Worm (Caenorhabditis elegans) whole organism, L2 larva: ENCODE results near the gene fbxb-1.

Experiments
- C34F6.9 ChIP-seq: fragments of 150-350 bp; optimal IDR thresholded peaks from 2 replicates; lab custom pipeline; 2014; ENCODE audit warnings: missing biosample characterization, missing genetic modification characterization
- F13H6.1 ChIP-seq: sonication (generic microtip); optimal IDR thresholded peaks from 2 replicates; lab custom pipeline; 2016; ENCODE audit warnings: missing genetic modification characterization, missing compliant biosample characterization
- R02D3.7 ChIP-seq: fragments of 150-350 bp; optimal IDR thresholded peaks from 2 replicates; lab custom pipeline; 2014; ENCODE audit warnings: missing biosample characterization, missing genetic modification characterization
- ZK546.5 ChIP-seq: sonication (generic microtip); optimal IDR thresholded peaks from 2 replicates; lab custom pipeline; 2017; ENCODE audit warnings: missing biosample characterization, missing genetic modification characterization
- alr-1 ChIP-seq: fragments of 150-350 bp; optimal IDR thresholded peaks from 2 replicates; lab custom pipeline; 2014; ENCODE audit warnings: missing biosample characterization, missing genetic modification characterization
- aly-2 ChIP-seq: fragments of 150-350 bp; optimal IDR thresholded peaks from 2 replicates; lab custom pipeline; 2014; ENCODE audit warnings: missing biosample characterization, missing genetic modification characterization
- ceh-82 ChIP-seq: fragments of 150-350 bp; optimal IDR thresholded peaks from 2 replicates; lab custom pipeline; 2014; ENCODE audit warnings: missing biosample characterization, missing genetic modification characterization
- dmd-4 ChIP-seq: sonication (generic microtip); optimal IDR thresholded peaks from 2 replicates; lab custom pipeline; 2017; ENCODE audit warnings: missing biosample characterization, missing genetic modification characterization
- elt-1 ChIP-seq: fragments of 150-350 bp; optimal IDR thresholded peaks from 2 replicates; lab custom pipeline; 2014; ENCODE audit warnings: missing biosample characterization, missing genetic modification characterization
- elt-3 ChIP-seq: sonication (generic microtip); optimal IDR thresholded peaks from 2 replicates; lab custom pipeline; 2017; ENCODE audit warnings: missing biosample characterization, missing genetic modification characterization
- fos-1 ChIP-seq: fragments of 150-350 bp; optimal IDR thresholded peaks from 2 replicates; lab custom pipeline; 2014; ENCODE audit warnings: missing biosample characterization, missing genetic modification characterization
- gmeb-1 ChIP-seq: fragments of 150-350 bp; optimal IDR thresholded peaks from 2 replicates; lab custom pipeline; 2014; ENCODE audit warnings: missing biosample characterization, missing genetic modification characterization
- mdl-1 ChIP-seq, 2 experiments: fragments of 150-350 bp in 1 of 2; sonication (generic microtip) in 1 of 2; optimal IDR thresholded peaks; 2 replicates each; lab custom pipeline; 2017; ENCODE audit warnings: missing biosample characterization in 2 of 2, missing genetic modification characterization in 2 of 2
- nhr-10 ChIP-seq: sonication (generic microtip); optimal IDR thresholded peaks from 2 replicates; lab custom pipeline; 2017; ENCODE audit warnings: missing biosample characterization, missing genetic modification characterization
- nhr-12 ChIP-seq: fragments of 150-350 bp; optimal IDR thresholded peaks from 2 replicates; lab custom pipeline; 2014; ENCODE audit warnings: missing biosample characterization, missing genetic modification characterization
- nhr-129 ChIP-seq: fragments of 150-350 bp; optimal IDR thresholded peaks from 2 replicates; lab custom pipeline; 2014; ENCODE audit warnings: missing biosample characterization, missing genetic modification characterization
- nhr-21 ChIP-seq: fragments of 150-350 bp; optimal IDR thresholded peaks from 2 replicates; lab custom pipeline; 2014; ENCODE audit warnings: missing biosample characterization, missing genetic modification characterization
- nhr-6 ChIP-seq: fragments of 150-350 bp; optimal IDR thresholded peaks from 2 replicates; lab custom pipeline; 2014; ENCODE audit warnings: missing biosample characterization, missing genetic modification characterization
- peb-1 ChIP-seq: fragments of 150-350 bp; optimal IDR thresholded peaks from 2 replicates; lab custom pipeline; 2014; ENCODE audit warnings: missing biosample characterization, missing genetic modification characterization
- sem-4 ChIP-seq: fragments of 150-350 bp; optimal IDR thresholded peaks from 2 replicates; lab custom pipeline; 2014; ENCODE audit warnings: missing biosample characterization, missing genetic modification reagents, missing genetic modification characterization
- skn-1 ChIP-seq: sonication (generic microtip); optimal IDR thresholded peaks from 2 replicates; lab custom pipeline; 2017; ENCODE audit warnings: missing biosample characterization, missing genetic modification characterization
- snpc-4 ChIP-seq: fragments of 150-350 bp; optimal IDR thresholded peaks from 2 replicates; lab custom pipeline; 2014; ENCODE audit warnings: missing biosample characterization, missing genetic modification characterization
- unc-55 ChIP-seq: fragments of 150-350 bp; sonication (generic microtip); optimal IDR thresholded peaks from 3 replicates; lab custom pipeline; 2014; ENCODE audit warnings: missing biosample characterization, missing genetic modification reagents, missing genetic modification characterization
- ztf-4 ChIP-seq: fragments of 150-350 bp; optimal IDR thresholded peaks from 2 replicates; lab custom pipeline; 2014; ENCODE audit warnings: missing biosample characterization, missing genetic modification characterization

fbxb-1 gene

DNA sequence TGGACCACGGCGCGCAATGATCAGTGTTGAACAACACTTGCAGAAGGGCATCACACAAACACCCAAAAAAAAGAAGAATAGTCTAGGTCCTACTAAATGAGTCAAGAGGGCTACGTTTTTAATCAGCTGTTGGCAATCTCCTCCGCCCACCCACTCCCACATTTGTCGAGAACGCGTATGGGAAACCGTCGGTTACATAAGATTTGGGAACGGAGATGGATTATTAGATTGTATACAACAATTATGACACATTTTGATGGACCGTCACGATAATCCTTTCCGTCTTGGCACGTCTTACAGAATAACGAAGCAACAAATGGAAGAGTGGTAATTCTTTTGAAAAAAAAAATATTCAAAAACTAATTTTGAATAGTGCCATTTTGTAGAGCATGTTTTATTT, 45.8 kb downstream of the fbxb-1 start:
- TF ChIP-seq mdl-1 (tag; optimal IDR thresholded peaks at IDR 0.05; lab: Kevin White, UChicago) (no peak), fos-1 (no peak), C34F6.9 (tag; lab: Kevin White, UChicago) (no peak), ceh-82 (no peak), elt-3 (tag; lab: Kevin White, UChicago) (no peak), nhr-10 (tag; lab: Kevin White, UChicago) (no peak), elt-1 (no peak), aly-2 (tag; lab: Kevin White, UChicago) (no peak), gmeb-1 (tag; lab: Kevin White, UChicago) (no peak), snpc-4 (tag; lab: Kevin White, UChicago) (no peak), dmd-4 (no peak), ZK546.5 (tag; lab: Kevin White, UChicago) (no peak), ztf-4 (tag; lab: Kevin White, UChicago) (no peak), nhr-129 (tag; lab: Kevin White, UChicago) (no peak), R02D3.7 (tag; lab: Kevin White, UChicago) (no peak), unc-55 (GFP tag; lab: Kevin White, UChicago) (no peak)
- TF ChIP-seq, all 48 proteins: peak for 0

DNA sequence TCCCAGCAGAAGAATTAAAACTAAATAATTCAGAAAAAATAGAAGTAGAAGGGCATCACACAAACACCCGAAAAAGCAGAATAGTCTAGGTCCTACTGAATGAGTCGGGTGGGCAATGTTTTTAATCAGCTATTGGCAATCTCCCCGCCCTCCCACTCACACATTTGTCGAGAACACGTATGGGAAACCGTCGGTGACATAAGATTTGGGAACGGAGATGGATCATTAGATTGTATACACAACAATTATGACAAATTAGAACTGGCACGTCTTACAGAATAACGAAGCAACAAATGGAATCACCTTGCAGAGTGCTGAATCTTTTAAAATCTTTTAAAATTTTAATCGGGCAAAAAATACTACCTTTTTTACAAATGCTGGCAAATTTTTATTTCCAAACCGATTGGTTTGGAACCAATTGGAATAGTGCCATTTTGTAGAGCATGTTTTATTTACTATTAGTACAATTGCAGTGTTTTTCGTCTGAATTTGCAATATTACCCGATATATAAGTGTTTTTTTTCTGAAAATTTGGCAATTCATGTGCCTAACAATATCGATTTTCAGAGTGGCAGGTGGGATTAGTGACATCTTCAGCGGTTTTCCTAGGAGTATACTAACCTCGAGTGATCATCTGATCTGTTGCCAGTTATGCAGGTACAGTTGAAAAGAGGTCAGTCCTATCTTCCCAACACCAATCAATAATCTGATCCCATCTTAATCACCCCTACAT, 48.1 kb downstream of the fbxb-1 start, which contains the start of the genes F55C9.3 and fbxb-57:
TSS of gene F55C9.3 (minus strand) at position 101 of the 733 bp plus-strand sequence.
TSS of gene fbxb-57 (plus strand) at position 683 of the 733 bp plus-strand sequence.
- no peak for TF ChIP-seq nhr-129 (tag; lab: Kevin White, UChicago)
- no peak for TF ChIP-seq R02D3.7 (tag; lab: Kevin White, UChicago)
- no peak for TF ChIP-seq nhr-12
- no peak for TF ChIP-seq elt-3 (tag; lab: Kevin White, UChicago)
- TF ChIP-seq nhr-21 (tag; lab: Kevin White, UChicago): no peak
- TF ChIP-seq peb-1: no peak
- no peak for TF ChIP-seq ztf-4 (tag; lab: Kevin White, UChicago)
- TF ChIP-seq F13H6.1 (tag; lab: Kevin White, UChicago): no peak
- no peak for TF ChIP-seq sem-4 (tag; lab: Kevin White, UChicago)
- no peak for TF ChIP-seq alr-1 (tag; lab: Kevin White, UChicago)
- no peak for TF ChIP-seq C34F6.9 (tag; lab: Kevin White, UChicago)
- no peak for TF ChIP-seq snpc-4 (tag; lab: Kevin White, UChicago)
- no peak for TF ChIP-seq nhr-6 (tag; lab: Kevin White, UChicago)
- no peak for TF ChIP-seq skn-1 (tag; lab: Kevin White, UChicago)
